Fruit fly (Drosophila melanogaster) whole organism, embryonic: ENCODE measurements around the gene EndoGI.

Experiments used
- CG10209 ChIP-seq: fragments of 200-800 bp; sonication (Bioruptor generic); optimal IDR thresholded peaks from 3 replicates; lab custom pipeline; 2017; ENCODE audit warnings: missing biosample characterization, mild to moderate bottlenecking, missing genetic modification characterization, missing genetic modification reagents
- CG10431 ChIP-seq: fragments of 200-800 bp; sonication (Bioruptor generic); optimal IDR thresholded peaks from 3 replicates; lab custom pipeline; 2018; ENCODE audit warnings: missing biosample characterization, mild to moderate bottlenecking, missing genetic modification characterization
- CG10979 ChIP-seq: fragments of 200-800 bp; sonication (Bioruptor generic); optimal IDR thresholded peaks from 2 replicates; lab custom pipeline; 2018; ENCODE audit warnings: missing biosample characterization, mild to moderate bottlenecking, missing genetic modification characterization, moderate library complexity
- CG11696 ChIP-seq: fragments of 200-800 bp; sonication (Bioruptor generic); IDR thresholded peaks from 2 replicates; pipeline ENCODE4 v1.3.6; 2022; ENCODE audit warnings: missing biosample characterization, missing genetic modification characterization
- CG12071 ChIP-seq: fragments of 200-800 bp; sonication (Bioruptor generic); optimal IDR thresholded peaks from 3 replicates; lab custom pipeline; 2018; ENCODE audit warnings: missing biosample characterization, mild to moderate bottlenecking, missing genetic modification characterization
- CG12236 ChIP-seq: fragments of 200-800 bp; sonication (Bioruptor generic); optimal IDR thresholded peaks from 2 replicates; lab custom pipeline; 2016; ENCODE audit warnings: missing biosample characterization, missing genetic modification characterization
- CG12391 ChIP-seq: fragments of 200-800 bp; sonication (Bioruptor generic); optimal IDR thresholded peaks from 3 replicates; lab custom pipeline; 2018; ENCODE audit warnings: missing biosample characterization, mild to moderate bottlenecking, missing genetic modification characterization, moderate library complexity
- CG15269 ChIP-seq: fragments of 200-800 bp; sonication (Bioruptor generic); optimal IDR thresholded peaks from 2 replicates; lab custom pipeline; 2018; ENCODE audit warnings: missing biosample characterization, mild to moderate bottlenecking, missing genetic modification characterization, moderate library complexity
- CG17912 ChIP-seq: fragments of 200-800 bp; sonication (Bioruptor generic); optimal IDR thresholded peaks from 2 replicates; lab custom pipeline; 2018; ENCODE audit warnings: missing biosample characterization, mild to moderate bottlenecking, missing genetic modification characterization
- CG2120 ChIP-seq: fragments of 200-800 bp; sonication (Bioruptor generic); optimal IDR thresholded peaks from 3 replicates; lab custom pipeline; 2016; ENCODE audit warnings: missing biosample characterization, missing genetic modification characterization
- CG30431 ChIP-seq: fragments of 200-800 bp; sonication (Bioruptor generic); optimal IDR thresholded peaks from 2 replicates; lab custom pipeline; 2017; ENCODE audit warnings: missing biosample characterization, missing genetic modification characterization
- CG32767 ChIP-seq: fragments of 200-800 bp; sonication (Bioruptor generic); IDR thresholded peaks from 2 replicates; pipeline ENCODE4 v1.3.6; 2022; ENCODE audit warnings: missing biosample characterization, missing genetic modification characterization
- CG3838 ChIP-seq: fragments of 200-800 bp; sonication (Bioruptor generic); optimal IDR thresholded peaks from 3 replicates; lab custom pipeline; 2016; ENCODE audit warnings: missing biosample characterization, missing genetic modification characterization
- CG4617 ChIP-seq: fragments of 200-800 bp; sonication (Bioruptor generic); optimal IDR thresholded peaks from 3 replicates; lab custom pipeline; 2016; ENCODE audit warnings: missing biosample characterization, missing genetic modification characterization, borderline replicate concordance
- CG8281 ChIP-seq: fragments of 200-800 bp; sonication (Bioruptor generic); optimal IDR thresholded peaks from 2 replicates; lab custom pipeline; 2018; ENCODE audit warnings: missing biosample characterization, mild to moderate bottlenecking, missing genetic modification characterization, moderate library complexity
- CG9609 ChIP-seq: fragments of 200-800 bp; sonication (Bioruptor generic); optimal IDR thresholded peaks from 3 replicates; lab custom pipeline; 2016; ENCODE audit warnings: missing biosample characterization, missing genetic modification characterization
- Camta ChIP-seq: fragments of 200-800 bp; sonication (Bioruptor generic); optimal IDR thresholded peaks from 2 replicates; lab custom pipeline; 2016; ENCODE audit warnings: missing biosample characterization, missing genetic modification characterization
- D ChIP-seq, 2 experiments: fragments of 200-800 bp in 1 of 2; fragments of >200 bp in 1 of 2; sonication (Bioruptor generic) in 1 of 2; optimal IDR thresholded peaks; 2 replicates in 1 of 2; 3 replicates in 1 of 2; lab custom pipeline; 2017; ENCODE audit warnings: mild to moderate bottlenecking in 1 of 2, missing biosample characterization in 1 of 2, missing genetic modification characterization in 1 of 2, missing genetic modification reagents in 1 of 2
- Dref ChIP-seq: fragments of 200-800 bp; sonication (Bioruptor generic); IDR thresholded peaks from 2 replicates; pipeline ENCODE4 v1.3.6; 2022; ENCODE audit warnings: missing biosample characterization, missing genetic modification characterization
- ERR ChIP-seq: fragments of 200-800 bp; sonication (Bioruptor generic); optimal IDR thresholded peaks from 2 replicates; lab custom pipeline; 2016; ENCODE audit warnings: missing biosample characterization, missing genetic modification characterization
- Rx ChIP-seq: fragments of 200-800 bp; sonication (Bioruptor generic); IDR thresholded peaks from 2 replicates; pipeline ENCODE4 v1.3.6; 2022; ENCODE audit warnings: missing biosample characterization, missing genetic modification characterization
- Sry-δ ChIP-seq: fragments of 200-800 bp; sonication (Bioruptor generic); optimal IDR thresholded peaks from 2 replicates; lab custom pipeline; 2016; ENCODE audit warnings: missing biosample characterization, missing genetic modification characterization
- Taf1 ChIP-seq: fragments of 200-800 bp; sonication (Bioruptor generic); IDR thresholded peaks from 2 replicates; pipeline ENCODE4 v1.3.6; 2022; ENCODE audit warnings: missing biosample characterization, missing genetic modification characterization
- Vsx1 ChIP-seq: fragments of 200-800 bp; sonication (Bioruptor generic); optimal IDR thresholded peaks from 2 replicates; lab custom pipeline; 2017; ENCODE audit warnings: missing biosample characterization, mild to moderate bottlenecking, missing genetic modification characterization, missing genetic modification reagents
- ab ChIP-seq: fragments of 200-800 bp; sonication (Bioruptor generic); optimal IDR thresholded peaks from 2 replicates; lab custom pipeline; 2016; ENCODE audit warnings: missing biosample characterization, missing genetic modification characterization
- crp ChIP-seq, 2 experiments: fragments of 200-800 bp; sonication (Bioruptor generic); optimal IDR thresholded peaks; 2 replicates in 1 of 2; 3 replicates in 1 of 2; lab custom pipeline; 2017; ENCODE audit warnings: missing biosample characterization in 2 of 2, missing genetic modification characterization in 2 of 2, mild to moderate bottlenecking in 1 of 2, moderate library complexity in 1 of 2
- dm ChIP-seq: fragments of 200-800 bp; sonication (Bioruptor generic); optimal IDR thresholded peaks from 3 replicates; lab custom pipeline; 2016; ENCODE audit warnings: missing biosample characterization, missing genetic modification characterization
- eyg ChIP-seq: fragments of 200-800 bp; sonication (Bioruptor generic); optimal IDR thresholded peaks from 3 replicates; lab custom pipeline; 2016; ENCODE audit warnings: missing biosample characterization, missing genetic modification characterization
- gsb ChIP-seq: fragments of 200-800 bp; sonication (Bioruptor generic); IDR thresholded peaks from 2 replicates; pipeline ENCODE4 v1.3.6; 2022; ENCODE audit warnings: missing biosample characterization, missing genetic modification characterization
- gt ChIP-seq: fragments of 200-800 bp; sonication (Bioruptor generic); IDR thresholded peaks from 2 replicates; pipeline ENCODE4 v1.3.6; 2022; ENCODE audit warnings: missing biosample characterization, missing genetic modification characterization
- inv ChIP-seq: fragments of 200-800 bp; sonication (Bioruptor generic); IDR thresholded peaks from 2 replicates; pipeline ENCODE4 v1.3.6; 2022; ENCODE audit warnings: missing biosample characterization, missing genetic modification characterization; ENCODE audit not compliant: partially characterized antibody
- kah ChIP-seq: fragments of 200-800 bp; sonication (Bioruptor generic); optimal IDR thresholded peaks from 2 replicates; lab custom pipeline; 2018; ENCODE audit warnings: missing biosample characterization, mild to moderate bottlenecking, missing genetic modification characterization
- kay ChIP-seq: fragments of 200-800 bp; sonication (Bioruptor generic); optimal IDR thresholded peaks from 2 replicates; lab custom pipeline; 2016; ENCODE audit warnings: missing biosample characterization, missing genetic modification characterization
- lbe ChIP-seq: fragments of 200-800 bp; sonication (Bioruptor generic); optimal IDR thresholded peaks from 2 replicates; lab custom pipeline; 2016; ENCODE audit warnings: missing biosample characterization, mild to moderate bottlenecking, missing genetic modification characterization
- lilli ChIP-seq: fragments of 200-800 bp; sonication (Bioruptor generic); optimal IDR thresholded peaks from 3 replicates; lab custom pipeline; 2016; ENCODE audit warnings: missing biosample characterization, missing genetic modification characterization
- lmd ChIP-seq: fragments of 200-800 bp; sonication (Bioruptor generic); IDR thresholded peaks from 2 replicates; pipeline ENCODE4 v1.3.6; 2022; ENCODE audit warnings: missing biosample characterization, missing genetic modification characterization
- mam ChIP-seq: fragments of 200-800 bp; sonication (Bioruptor generic); optimal IDR thresholded peaks from 3 replicates; lab custom pipeline; 2016; ENCODE audit warnings: missing biosample characterization, missing genetic modification characterization
- nau ChIP-seq: fragments of 200-800 bp; sonication (Bioruptor generic); optimal IDR thresholded peaks from 3 replicates; lab custom pipeline; 2017; ENCODE audit warnings: missing biosample characterization, mild to moderate bottlenecking, missing genetic modification characterization, missing genetic modification reagents
- onecut ChIP-seq: fragments of 200-800 bp; sonication (Bioruptor generic); IDR thresholded peaks from 2 replicates; pipeline ENCODE4 v1.3.6; 2022; ENCODE audit warnings: missing biosample characterization, missing genetic modification characterization
- pfk ChIP-seq: fragments of 200-800 bp; sonication (Bioruptor generic); optimal IDR thresholded peaks from 2 replicates; lab custom pipeline; 2018; ENCODE audit warnings: missing biosample characterization, mild to moderate bottlenecking, missing genetic modification characterization, moderate library complexity
- pho ChIP-seq: fragments of 200-800 bp; sonication (Bioruptor generic); optimal IDR thresholded peaks from 2 replicates; lab custom pipeline; 2016; ENCODE audit warnings: missing biosample characterization, missing genetic modification characterization
- psq ChIP-seq: fragments of 200-800 bp; sonication (Bioruptor generic); optimal IDR thresholded peaks from 2 replicates; lab custom pipeline; 2017; ENCODE audit warnings: missing biosample characterization, missing genetic modification characterization
- repo ChIP-seq: fragments of 200-800 bp; sonication (Bioruptor generic); optimal IDR thresholded peaks from 2 replicates; lab custom pipeline; 2016; ENCODE audit warnings: missing biosample characterization, missing genetic modification characterization
- sd ChIP-seq: fragments of 200-800 bp; sonication (Bioruptor generic); optimal IDR thresholded peaks from 3 replicates; lab custom pipeline; 2018; ENCODE audit warnings: missing biosample characterization, mild to moderate bottlenecking, missing genetic modification characterization, moderate library complexity
- shn ChIP-seq: fragments of 200-800 bp; sonication (Bioruptor generic); optimal IDR thresholded peaks from 3 replicates; lab custom pipeline; 2016; ENCODE audit warnings: missing biosample characterization, missing genetic modification characterization
- slou ChIP-seq: fragments of 200-800 bp; sonication (Bioruptor generic); optimal IDR thresholded peaks from 3 replicates; lab custom pipeline; 2016; ENCODE audit warnings: missing biosample characterization, missing genetic modification characterization
- tio ChIP-seq: fragments of 200-800 bp; sonication (Bioruptor generic); optimal IDR thresholded peaks from 2 replicates; lab custom pipeline; 2017; ENCODE audit warnings: missing biosample characterization, missing genetic modification characterization, inconsistent platforms
- tna ChIP-seq: fragments of 200-800 bp; sonication (Bioruptor generic); IDR thresholded peaks from 2 replicates; pipeline ENCODE4 v1.3.6; 2022; ENCODE audit warnings: missing biosample characterization, missing genetic modification characterization; ENCODE audit not compliant: partially characterized antibody
- yki ChIP-seq: fragments of >200 bp; optimal IDR thresholded peaks from 3 replicates; lab custom pipeline; 2018

Gene EndoGI

dm6 chr2L:16257227-16258071 lies at the start of gene EndoGI, which contains the start of gene PRL-1 (continued):
- peak; percentile 10 for TF ChIP-seq repo (GFP tag; lab: Kevin White, UChicago)
- no peak for TF ChIP-seq CG12071 (GFP tag; lab: Kevin White, UChicago)
- peak; percentile 8 for TF ChIP-seq CG9609 (GFP tag; lab: Kevin White, UChicago)
- TF ChIP-seq slou = peak; percentile 74
- TF ChIP-seq lbe = peak; percentile 70
- no peak for TF ChIP-seq CG12236 (GFP tag; lab: Kevin White, UChicago)
- TF ChIP-seq inv = peak; percentile 99
- TF ChIP-seq lilli (GFP tag; lab: Kevin White, UChicago) = peak; percentile 27
- TF ChIP-seq pfk (GFP tag; lab: Kevin White, UChicago) = no peak
- peak; percentile 69; the same call in 1 of the 2 replicates for TF ChIP-seq CG32767 (GFP tag; lab: Robert Waterston, UW)
- peak; percentile 52 for TF ChIP-seq dm
- TF ChIP-seq CG10431 = peak; percentile 39
- peak; percentile 28 for TF ChIP-seq Camta (GFP tag; lab: Kevin White, UChicago)
- peak; percentile 65 for TF ChIP-seq Vsx1 (GFP tag; lab: Kevin White, UChicago)
- TF ChIP-seq kah (GFP tag; lab: Kevin White, UChicago) = peak; percentile 48
- TF ChIP-seq crp (GFP tag; optimal IDR thresholded peaks at IDR 0.05; lab: Kevin White, UChicago) = peak in 1 of 2 experiments; percentile 62
- TF ChIP-seq Sry-δ (GFP tag; lab: Kevin White, UChicago) = peak; percentile 82
- TF ChIP-seq CG3838 (GFP tag; lab: Kevin White, UChicago) = no peak
- TF ChIP-seq onecut = peak; percentile 60
- no peak for TF ChIP-seq gt
- TF ChIP-seq CG4617 (GFP tag; lab: Kevin White, UChicago) = peak; percentile 81
- TF ChIP-seq CG15269 (tag; lab: Kevin White, UChicago) = peak; percentile 90
- TF ChIP-seq psq (GFP tag; lab: Kevin White, UChicago) = peak; percentile 36
- no peak for TF ChIP-seq CG17912
- TF ChIP-seq CG10209 (GFP tag; lab: Kevin White, UChicago) = peak; percentile 67
- peak; percentile 48 for TF ChIP-seq sd (tag; lab: Kevin White, UChicago)
- peak; percentile 16 for TF ChIP-seq mam (GFP tag; lab: Kevin White, UChicago)
- TF ChIP-seq tio (GFP tag; lab: Kevin White, UChicago) = no peak
- peak; percentile 48 for TF ChIP-seq pho (GFP tag; lab: Kevin White, UChicago)
- no peak for TF ChIP-seq CG8281 (tag; lab: Kevin White, UChicago)
- no peak for TF ChIP-seq eyg (GFP tag; lab: Kevin White, UChicago)
- TF ChIP-seq Dref (GFP tag; lab: Robert Waterston, UW) = peak; percentile 100
- peak; percentile 72 for TF ChIP-seq CG10979
- TF ChIP-seq shn = no peak
- TF ChIP-seq Rx = no peak
- TF ChIP-seq CG12391 = peak; percentile 89
- TF ChIP-seq tna (GFP tag; lab: Robert Waterston, UW) = peak; percentile 100
- peak; percentile 64; the same call in 1 of the 2 replicates for TF ChIP-seq Taf1 (GFP tag; lab: Robert Waterston, UW)
- no peak for TF ChIP-seq nau
- peak; percentile 71 for TF ChIP-seq CG2120 (GFP tag; lab: Kevin White, UChicago)
- TF ChIP-seq CG11696 (GFP tag; lab: Robert Waterston, UW) = peak; percentile 77
- TF ChIP-seq ERR (GFP tag; lab: Kevin White, UChicago) = no peak
- TF ChIP-seq ab (GFP tag; lab: Kevin White, UChicago) = no peak
- TF ChIP-seq D (optimal IDR thresholded peaks at IDR 0.05; lab: Kevin White, UChicago) = peak; percentile 15
- peak; percentile 13 for TF ChIP-seq D (GFP tag; optimal IDR thresholded peaks at IDR 0.05; lab: Kevin White, UChicago)
- TF ChIP-seq CG30431 (GFP tag; lab: Kevin White, UChicago) = no peak
- TF ChIP-seq lmd (GFP tag; lab: Robert Waterston, UW) = no peak
- peak; percentile 74 for TF ChIP-seq kay (GFP tag; lab: Kevin White, UChicago)
- no peak for TF ChIP-seq yki (lab: Kevin White, UChicago)
- TF ChIP-seq gsb (GFP tag; lab: Robert Waterston, UW) = no peak; the same call in 1 of the 2 replicates
